Fruit fly (Drosophila melanogaster) whole organism, embryonic: ENCODE results near the gene LUBEL.

ENCODE experiments used
- CG10543 ChIP-seq: fragments of 200-800 bp; sonication (Bioruptor generic); optimal IDR thresholded peaks from 3 replicates; lab custom pipeline; 2017; ENCODE audit warnings: missing biosample characterization, mild to moderate bottlenecking, missing genetic modification characterization, moderate library complexity
- CG11085 ChIP-seq: fragments of 200-800 bp; sonication (Bioruptor generic); IDR thresholded peaks from 2 replicates; pipeline ENCODE4 v1.3.6; 2022; ENCODE audit warnings: missing biosample characterization, missing genetic modification characterization
- CG11696 ChIP-seq: fragments of 200-800 bp; sonication (Bioruptor generic); IDR thresholded peaks from 2 replicates; pipeline ENCODE4 v1.3.6; 2022; ENCODE audit warnings: missing biosample characterization, missing genetic modification characterization
- CG15269 ChIP-seq: fragments of 200-800 bp; sonication (Bioruptor generic); optimal IDR thresholded peaks from 2 replicates; lab custom pipeline; 2018; ENCODE audit warnings: missing biosample characterization, mild to moderate bottlenecking, missing genetic modification characterization, moderate library complexity
- CG16863 ChIP-seq: fragments of 200-800 bp; sonication (Bioruptor generic); optimal IDR thresholded peaks from 3 replicates; lab custom pipeline; 2016; ENCODE audit warnings: missing biosample characterization, missing genetic modification characterization
- CG17328 ChIP-seq: fragments of 200-800 bp; sonication (Bioruptor generic); IDR thresholded peaks from 2 replicates; pipeline ENCODE4 v1.3.6; 2022; ENCODE audit warnings: missing biosample characterization, missing genetic modification characterization
- CG2678 ChIP-seq: fragments of 200-800 bp; sonication (Bioruptor generic); optimal IDR thresholded peaks from 3 replicates; lab custom pipeline; 2019; ENCODE audit warnings: missing biosample characterization, mild to moderate bottlenecking, missing genetic modification characterization, moderate library complexity
- CG2712 ChIP-seq: fragments of 200-800 bp; optimal IDR thresholded peaks from 3 replicates; lab custom pipeline; 2019; ENCODE audit warnings: missing biosample characterization, mild to moderate bottlenecking, missing genetic modification characterization, moderate library complexity
- CG30431 ChIP-seq: fragments of 200-800 bp; sonication (Bioruptor generic); optimal IDR thresholded peaks from 2 replicates; lab custom pipeline; 2017; ENCODE audit warnings: missing biosample characterization, missing genetic modification characterization
- CG32767 ChIP-seq: fragments of 200-800 bp; sonication (Bioruptor generic); IDR thresholded peaks from 2 replicates; pipeline ENCODE4 v1.3.6; 2022; ENCODE audit warnings: missing biosample characterization, missing genetic modification characterization
- CG32772 ChIP-seq: fragments of 200-800 bp; sonication (Bioruptor generic); IDR thresholded peaks from 2 replicates; pipeline ENCODE4 v1.3.6; 2022; ENCODE audit warnings: missing biosample characterization, missing genetic modification characterization
- CG5180 ChIP-seq: fragments of 200-800 bp; sonication (Bioruptor generic); optimal IDR thresholded peaks from 3 replicates; lab custom pipeline; 2017; ENCODE audit warnings: missing biosample characterization, missing genetic modification characterization, mild to moderate bottlenecking, moderate library complexity, missing genetic modification reagents
- CG8290 ChIP-seq, 3 experiments: fragments of 200-800 bp; sonication (Bioruptor generic); optimal IDR thresholded peaks; 2 replicates each; lab custom pipeline; 2016 to 2019; ENCODE audit warnings: missing biosample characterization in 3 of 3, missing genetic modification characterization in 3 of 3, mild to moderate bottlenecking in 2 of 3, moderate library complexity in 1 of 3
- CG8478 ChIP-seq: fragments of >200 bp; optimal IDR thresholded peaks from 2 replicates; lab custom pipeline; 2018
- CG9727 ChIP-seq: fragments of 200-800 bp; sonication (Bioruptor generic); optimal IDR thresholded peaks from 3 replicates; lab custom pipeline; 2017; ENCODE audit warnings: missing biosample characterization, mild to moderate bottlenecking, missing genetic modification characterization
- E2f2 ChIP-seq: fragments of 200-800 bp; sonication (Bioruptor generic); IDR thresholded peaks from 2 replicates; pipeline ENCODE4 v1.3.6; 2022; ENCODE audit warnings: missing biosample characterization, missing genetic modification characterization
- Gug ChIP-seq: fragments of 200-800 bp; sonication (Bioruptor generic); IDR thresholded peaks from 4 replicates; pipeline ENCODE4 v1.3.6; 2022; ENCODE audit warnings: missing biosample characterization, missing genetic modification characterization
- H2.0 ChIP-seq: fragments of 200-800 bp; sonication (Bioruptor generic); IDR thresholded peaks from 2 replicates; pipeline ENCODE4 v1.3.6; 2022; ENCODE audit warnings: missing biosample characterization, missing genetic modification characterization
- HLHmδ ChIP-seq: fragments of 200-800 bp; sonication (Bioruptor generic); optimal IDR thresholded peaks from 2 replicates; lab custom pipeline; 2018; ENCODE audit warnings: missing biosample characterization, mild to moderate bottlenecking, missing genetic modification characterization, moderate library complexity
- Lpt ChIP-seq: fragments of >200 bp; optimal IDR thresholded peaks from 2 replicates; lab custom pipeline; 2018; ENCODE audit warnings: missing biosample characterization, missing genetic modification characterization
- Max ChIP-seq: fragments of 200-800 bp; sonication (Bioruptor generic); optimal IDR thresholded peaks from 2 replicates; lab custom pipeline; 2016; ENCODE audit warnings: missing biosample characterization, mild to moderate bottlenecking, missing genetic modification characterization
- Med ChIP-seq: fragments of 200-800 bp; sonication (Bioruptor generic); peaks from one replicate; lab custom pipeline; 2016; ENCODE audit warnings: missing biosample characterization, missing genetic modification characterization, mild to moderate bottlenecking, inconsistent platforms, moderate library complexity
- NFAT ChIP-seq: fragments of 200-800 bp; sonication (Bioruptor generic); IDR thresholded peaks from 2 replicates; pipeline ENCODE4 v1.3.6; 2022; ENCODE audit warnings: missing biosample characterization, missing genetic modification characterization
- Xbp1 ChIP-seq: fragments of 200-800 bp; sonication (Bioruptor generic); optimal IDR thresholded peaks from 3 replicates; lab custom pipeline; 2016; ENCODE audit warnings: missing biosample characterization, mild to moderate bottlenecking, missing genetic modification characterization
- bowl ChIP-seq: fragments of 200-800 bp; sonication (Bioruptor generic); IDR thresholded peaks from 2 replicates; pipeline ENCODE4 v1.3.6; 2022; ENCODE audit warnings: missing biosample characterization, missing genetic modification characterization
- bsh ChIP-seq, 2 experiments: fragments of 200-800 bp; sonication (Bioruptor generic); optimal IDR thresholded peaks; 2 replicates each; lab custom pipeline; 2017 to 2018; ENCODE audit warnings: mild to moderate bottlenecking in 2 of 2, missing biosample characterization in 2 of 2, missing genetic modification characterization in 2 of 2, moderate library complexity in 1 of 2
- chif ChIP-seq, 2 experiments: fragments of 200-800 bp; sonication (Bioruptor generic); optimal IDR thresholded peaks; 3 replicates each; lab custom pipeline; 2016; ENCODE audit warnings: missing biosample characterization in 2 of 2, missing genetic modification characterization in 2 of 2
- chm ChIP-seq: fragments of 200-800 bp; sonication (Bioruptor generic); IDR thresholded peaks from 2 replicates; pipeline ENCODE4 v1.3.6; 2022; ENCODE audit warnings: missing biosample characterization, missing genetic modification characterization
- dmrt99B ChIP-seq: fragments of 200-800 bp; sonication (Bioruptor generic); optimal IDR thresholded peaks from 2 replicates; lab custom pipeline; 2018; ENCODE audit warnings: missing biosample characterization, mild to moderate bottlenecking, missing genetic modification characterization, moderate library complexity
- dpn ChIP-seq, 2 experiments: fragments of 200-800 bp; sonication (Bioruptor generic); optimal IDR thresholded peaks; 3 replicates each; lab custom pipeline; 2016; ENCODE audit warnings: missing biosample characterization in 2 of 2, missing genetic modification characterization in 2 of 2
- emc ChIP-seq: fragments of 200-800 bp; sonication (Bioruptor generic); optimal IDR thresholded peaks from 2 replicates; lab custom pipeline; 2016; ENCODE audit warnings: missing biosample characterization, missing genetic modification characterization
- ems ChIP-seq: fragments of 200-800 bp; sonication (Bioruptor generic); optimal IDR thresholded peaks from 3 replicates; lab custom pipeline; 2016; ENCODE audit warnings: missing biosample characterization, missing genetic modification characterization
- esg ChIP-seq: fragments of 200-800 bp; sonication (Bioruptor generic); conservative IDR thresholded peaks from 2 replicates; pipeline ENCODE4 v1.3.6; 2022; ENCODE audit warnings: missing biosample characterization, missing genetic modification characterization
- grau ChIP-seq: fragments of 200-800 bp; optimal IDR thresholded peaks from 3 replicates; lab custom pipeline; 2019; ENCODE audit warnings: missing biosample characterization, mild to moderate bottlenecking, missing genetic modification characterization, moderate library complexity
- grn ChIP-seq: fragments of 200-800 bp; sonication (Bioruptor generic); optimal IDR thresholded peaks from 3 replicates; lab custom pipeline; 2017; ENCODE audit warnings: missing biosample characterization, missing genetic modification characterization
- kni ChIP-seq: fragments of 200-800 bp; sonication (Bioruptor generic); optimal IDR thresholded peaks from 3 replicates; lab custom pipeline; 2017; ENCODE audit warnings: mild to moderate bottlenecking, missing biosample characterization, missing genetic modification reagents, missing genetic modification characterization
- lmd ChIP-seq: fragments of 200-800 bp; sonication (Bioruptor generic); IDR thresholded peaks from 2 replicates; pipeline ENCODE4 v1.3.6; 2022; ENCODE audit warnings: missing biosample characterization, missing genetic modification characterization
- mld ChIP-seq: fragments of 200-800 bp; sonication (Bioruptor generic); IDR thresholded peaks from 3 replicates; pipeline ENCODE4 v1.3.6; 2022; ENCODE audit warnings: missing biosample characterization, missing genetic modification characterization; ENCODE audit not compliant: partially characterized antibody
- nerfin-1 ChIP-seq: fragments of 200-800 bp; sonication (Bioruptor generic); optimal IDR thresholded peaks from 3 replicates; lab custom pipeline; 2019; ENCODE audit warnings: missing biosample characterization, mild to moderate bottlenecking, missing genetic modification characterization, moderate library complexity
- onecut ChIP-seq: fragments of 200-800 bp; sonication (Bioruptor generic); IDR thresholded peaks from 2 replicates; pipeline ENCODE4 v1.3.6; 2022; ENCODE audit warnings: missing biosample characterization, missing genetic modification characterization
- pfk ChIP-seq: fragments of 200-800 bp; sonication (Bioruptor generic); optimal IDR thresholded peaks from 2 replicates; lab custom pipeline; 2018; ENCODE audit warnings: missing biosample characterization, mild to moderate bottlenecking, missing genetic modification characterization, moderate library complexity
- phol ChIP-seq: fragments of 200-800 bp; sonication (Bioruptor generic); optimal IDR thresholded peaks from 3 replicates; lab custom pipeline; 2018; ENCODE audit warnings: missing biosample characterization, mild to moderate bottlenecking, missing genetic modification characterization, moderate library complexity
- repo ChIP-seq: fragments of 200-800 bp; sonication (Bioruptor generic); optimal IDR thresholded peaks from 2 replicates; lab custom pipeline; 2016; ENCODE audit warnings: missing biosample characterization, missing genetic modification characterization
- sd ChIP-seq: fragments of 200-800 bp; sonication (Bioruptor generic); optimal IDR thresholded peaks from 3 replicates; lab custom pipeline; 2018; ENCODE audit warnings: missing biosample characterization, mild to moderate bottlenecking, missing genetic modification characterization, moderate library complexity
- sisA ChIP-seq: fragments of 200-800 bp; sonication (Bioruptor generic); IDR thresholded peaks from 2 replicates; pipeline ENCODE4 v1.3.6; 2022; ENCODE audit warnings: missing biosample characterization, missing genetic modification characterization
- slbo ChIP-seq: fragments of 200-800 bp; sonication (Bioruptor generic); IDR thresholded peaks from 2 replicates; pipeline ENCODE4 v1.3.6; 2022; ENCODE audit warnings: missing biosample characterization, missing genetic modification characterization
- sna ChIP-seq: fragments of 200-800 bp; sonication (Bioruptor generic); IDR thresholded peaks from 2 replicates; pipeline ENCODE4 v1.3.6; 2022; ENCODE audit warnings: missing biosample characterization, missing genetic modification characterization; ENCODE audit not compliant: partially characterized antibody
- zf30C ChIP-seq: fragments of 200-800 bp; sonication (Bioruptor generic); optimal IDR thresholded peaks from 3 replicates; lab custom pipeline; 2018; ENCODE audit warnings: missing biosample characterization, mild to moderate bottlenecking, missing genetic modification characterization
- zfh1 ChIP-seq: fragments of 200-800 bp; sonication (Bioruptor generic); IDR thresholded peaks from 3 replicates; pipeline ENCODE4 v1.3.6; 2022; ENCODE audit warnings: missing biosample characterization, missing genetic modification characterization

Gene LUBEL

DNA sequence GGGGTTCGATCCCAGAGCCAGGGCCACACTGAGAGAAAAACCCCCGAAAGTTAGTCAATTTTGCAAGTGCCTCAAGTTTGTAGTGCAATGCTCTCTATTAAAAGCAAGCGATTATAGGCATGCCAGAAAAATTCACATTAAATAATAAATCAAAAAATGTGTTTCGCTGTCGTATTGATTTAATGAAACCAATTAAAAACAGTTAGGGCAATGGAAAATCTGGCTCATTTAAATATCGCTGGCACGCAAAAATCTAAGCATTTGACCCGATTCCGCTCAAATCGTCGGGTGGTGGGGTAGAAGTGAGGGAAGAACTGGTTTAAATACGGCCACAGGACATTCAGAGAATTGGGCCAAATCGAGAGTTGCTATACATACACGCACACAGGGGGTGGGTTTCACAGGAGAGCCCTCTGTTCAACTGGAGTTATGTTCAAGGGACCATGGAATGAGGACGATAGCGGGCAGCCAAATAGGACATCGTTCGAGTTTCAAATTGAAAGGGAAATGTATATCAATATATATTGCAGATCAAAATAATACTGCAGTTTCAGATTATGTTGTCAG lies 22.5 kb upstream of the LUBEL start (continued):
- TF ChIP-seq CG32767 (GFP tag; lab: Robert Waterston, UW): peak; percentile 54; the same call in 1 of the 2 replicates
- TF ChIP-seq CG15269: peak; percentile 16
- peak in 1 of 2 experiments; percentile 31 for TF ChIP-seq chif (GFP tag; optimal IDR thresholded peaks at IDR 0.05; lab: Kevin White, UChicago)
- peak; percentile 24 for TF ChIP-seq phol (tag; lab: Kevin White, UChicago)
- 0 out of 2 replicates have a peak, but pooled peaks have one; percentile 14 for TF ChIP-seq chm (GFP tag; lab: Robert Waterston, UW)
- peak; percentile 46 for TF ChIP-seq CG16863 (GFP tag; lab: Kevin White, UChicago)
- TF ChIP-seq CG17328 (GFP tag; lab: Robert Waterston, UW): peak; percentile 43; the same call in 1 of the 2 replicates
- TF ChIP-seq nerfin-1: peak; percentile 99
- TF ChIP-seq grn (GFP tag; lab: Kevin White, UChicago): no peak
- TF ChIP-seq lmd (GFP tag; lab: Robert Waterston, UW): peak; percentile 32; the same call in 1 of the 2 replicates
- peak; percentile 80 for TF ChIP-seq Med (GFP tag; lab: Kevin White, UChicago)
- peak; percentile 29 for TF ChIP-seq CG10543 (GFP tag; lab: Kevin White, UChicago)
- TF ChIP-seq CG2712 (tag; lab: Kevin White, UChicago): peak; percentile 25
- no peak for TF ChIP-seq emc (GFP tag; lab: Kevin White, UChicago)
- TF ChIP-seq sna (GFP tag; lab: Robert Waterston, UW): no peak
- TF ChIP-seq zf30C: peak; percentile 78
- TF ChIP-seq Gug (GFP tag; lab: Robert Waterston, UW): peak; percentile 17; the same call in 1 of the 4 replicates
- no peak for TF ChIP-seq Lpt (GFP tag; lab: Kevin White, UChicago)
- TF ChIP-seq CG8478 (lab: Kevin White, UChicago): no peak
- peak; percentile 42; the same call in 1 of the 2 replicates for TF ChIP-seq CG32772
- 0 out of 2 replicates have a peak, but pooled peaks have one; percentile 20 for TF ChIP-seq sisA
- TF ChIP-seq bsh (GFP tag; optimal IDR thresholded peaks at IDR 0.05; lab: Kevin White, UChicago): peak in 1 of 2 experiments; percentile 7
- TF ChIP-seq ems (GFP tag; lab: Kevin White, UChicago): peak; percentile 38
- TF ChIP-seq repo: peak; percentile 8
- peak; percentile 26; the same call in 1 of the 2 replicates for TF ChIP-seq NFAT (GFP tag; lab: Robert Waterston, UW)
- TF ChIP-seq CG11085 (GFP tag; lab: Robert Waterston, UW): no peak
- 0 out of 2 replicates have a peak, but pooled peaks have one; percentile 26 for TF ChIP-seq bowl (GFP tag; lab: Robert Waterston, UW)
- TF ChIP-seq E2f2 (GFP tag; lab: Robert Waterston, UW): no peak
- peak; percentile 40 for TF ChIP-seq dmrt99B (tag; lab: Kevin White, UChicago)
- TF ChIP-seq kni (GFP tag; lab: Kevin White, UChicago): peak; percentile 72
- TF ChIP-seq CG2678 (tag; lab: Kevin White, UChicago): peak; percentile 28
- TF ChIP-seq CG9727 (GFP tag; lab: Kevin White, UChicago): peak; percentile 41
- TF ChIP-seq zfh1 (GFP tag; lab: Robert Waterston, UW): peak; percentile 41; the same call in 1 of the 3 replicates
- TF ChIP-seq esg (GFP tag; lab: Robert Waterston, UW): 0 out of 2 replicates have a peak, but pooled peaks have one; percentile 16
- peak; percentile 19 for TF ChIP-seq grau (tag; lab: Kevin White, UChicago)
- no peak for TF ChIP-seq HLHmδ (GFP tag; lab: Kevin White, UChicago)
- peak; percentile 52 for TF ChIP-seq sd (tag; lab: Kevin White, UChicago)
- TF ChIP-seq CG8290 (GFP tag; optimal IDR thresholded peaks at IDR 0.05; lab: Kevin White, UChicago): no peak
- peak in 1 of 2 experiments; percentile 26 for TF ChIP-seq CG8290 (tag; optimal IDR thresholded peaks at IDR 0.05; lab: Kevin White, UChicago)
- TF ChIP-seq CG5180 (GFP tag; lab: Kevin White, UChicago): no peak
- TF ChIP-seq dpn (GFP tag; optimal IDR thresholded peaks at IDR 0.05; lab: Kevin White, UChicago): peak in 1 of 2 experiments; percentile 4
- peak; percentile 51 for TF ChIP-seq Xbp1 (GFP tag; lab: Kevin White, UChicago)
- no peak for TF ChIP-seq Max (GFP tag; lab: Kevin White, UChicago)
- TF ChIP-seq H2.0 (GFP tag; lab: Robert Waterston, UW): peak; percentile 9; the same call in 1 of the 2 replicates
- peak; percentile 31 for TF ChIP-seq CG30431
- peak; percentile 59 for TF ChIP-seq slbo (GFP tag; lab: Robert Waterston, UW)
- 0 out of 3 replicates have a peak, but pooled peaks have one; percentile 30 for TF ChIP-seq mld (GFP tag; lab: Robert Waterston, UW)
- TF ChIP-seq CG11696: peak; percentile 97
- no peak for TF ChIP-seq pfk (GFP tag; lab: Kevin White, UChicago)
- no peak; the same call in 1 of the 2 replicates for TF ChIP-seq onecut (GFP tag; lab: Robert Waterston, UW)
